Fruit fly (Drosophila melanogaster): ENCODE data around the gene PGRP-LF.

PGRP-LF gene

dm6 chr3L:9349314-9349733, at the start of gene PGRP-LF:
Gene PGRP-LF, plus strand, starts transcription at chr3L:9349609.
- TF ChIP-seq noc (tag; optimal IDR thresholded peaks at IDR 0.05): peak; percentile 52

dm6 chr3L:9304393-9304792, 45.0 kb upstream of the PGRP-LF start:
- TF ChIP-seq noc (tag; optimal IDR thresholded peaks at IDR 0.05): no peak

- no peak for TF ChIP-seq noc (tag; optimal IDR thresholded peaks at IDR 0.05)
These were observed 15.5 kb upstream of the PGRP-LF start, which contains the start of gene PGRP-LA for dm6 chr3L:9333745-9334382. Gene PGRP-LA, plus strand, starts transcription at chr3L:9334332.

dm6 chr3L:9335711-9336110, 13.7 kb upstream of the PGRP-LF start:
- TF ChIP-seq noc (tag; optimal IDR thresholded peaks at IDR 0.05): peak; percentile 24

- TF ChIP-seq noc (tag; optimal IDR thresholded peaks at IDR 0.05): no peak
These were observed 11.4 kb upstream of the PGRP-LF start for dm6 chr3L:9337942-9338468.

dm6 chr3L:9338510-9338909, 10.9 kb upstream of the PGRP-LF start, which contains the start of gene PGRP-LC:
Gene PGRP-LC, plus strand, starts transcription at chr3L:9338810.
- no peak for TF ChIP-seq noc (tag; optimal IDR thresholded peaks at IDR 0.05)

- peak; percentile 70 for TF ChIP-seq noc (tag; optimal IDR thresholded peaks at IDR 0.05)
These were observed 10.4 kb upstream of the PGRP-LF start for dm6 chr3L:9339021-9339420.

dm6 chr3L:9340232-9340631, 9.2 kb upstream of the PGRP-LF start:
- no peak for TF ChIP-seq noc (tag; optimal IDR thresholded peaks at IDR 0.05)

- TF ChIP-seq noc (tag; optimal IDR thresholded peaks at IDR 0.05): no peak
These were observed 8.6 kb upstream of the PGRP-LF start for dm6 chr3L:9340839-9341238.

dm6 chr3L:9343963-9344362, 5.4 kb upstream of the PGRP-LF start:
- no peak for TF ChIP-seq noc (tag; optimal IDR thresholded peaks at IDR 0.05)

dm6 chr3L:9345157-9345556, 4.3 kb upstream of the PGRP-LF start:
- TF ChIP-seq noc (tag; optimal IDR thresholded peaks at IDR 0.05): no peak

- no peak for TF ChIP-seq noc (tag; optimal IDR thresholded peaks at IDR 0.05)
These were observed 4.3 kb downstream of the PGRP-LF start, which contains the start of gene CG32040 for dm6 chr3L:9353733-9354132. Gene CG32040, plus strand, starts transcription at chr3L:9354033.

- TF ChIP-seq noc (tag; optimal IDR thresholded peaks at IDR 0.05): no peak
These were observed 6.1 kb downstream of the PGRP-LF start for dm6 chr3L:9355555-9355954.

dm6 chr3L:9356138-9356753, 6.8 kb downstream of the PGRP-LF start:
- TF ChIP-seq noc (tag; optimal IDR thresholded peaks at IDR 0.05): no peak

dm6 chr3L:9357830-9358712, 8.7 kb downstream of the PGRP-LF start:
- TF ChIP-seq noc (tag; optimal IDR thresholded peaks at IDR 0.05): peak; percentile 37

- TF ChIP-seq noc (tag; optimal IDR thresholded peaks at IDR 0.05): no peak
These were observed 9.3 kb downstream of the PGRP-LF start, which contains the start of the genes UGP and Svip for dm6 chr3L:9358713-9359040. Gene UGP, minus strand, starts transcription at chr3L:9358935. Gene Svip, plus strand, starts transcription at chr3L:9358999.
